Worm (Caenorhabditis elegans) whole organism, dauer: ENCODE results near the gene Y38F2AR.3.

Source experiments
- unc-62 ChIP-seq: sonication (generic microtip); optimal IDR thresholded peaks from 2 replicates; lab custom pipeline; 2017; ENCODE audit warnings: missing biosample characterization, missing genetic modification reagents, missing genetic modification characterization

Y38F2AR.3 gene

DNA sequence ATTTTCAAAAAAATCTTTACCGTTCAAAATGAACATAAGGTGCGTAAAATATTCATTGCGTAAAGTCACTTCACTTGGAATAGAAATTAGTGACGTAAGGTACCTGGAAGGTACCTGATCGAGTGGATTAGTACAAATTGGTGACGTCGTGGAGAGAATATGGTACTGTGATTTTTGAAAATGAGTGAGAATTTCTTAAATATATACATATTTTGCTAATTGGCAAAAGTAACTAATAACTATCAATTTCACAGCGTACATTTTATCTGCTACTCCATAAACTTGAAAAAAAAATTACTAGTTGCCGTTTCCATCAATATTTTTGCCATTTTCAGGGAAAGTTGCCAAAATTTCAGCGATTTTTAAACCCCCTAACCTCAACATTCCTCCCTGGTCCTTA, 32.9 kb downstream of the Y38F2AR.3 start:
- TF ChIP-seq unc-62 (GFP tag; lab: Kevin White, UChicago): no peak

DNA sequence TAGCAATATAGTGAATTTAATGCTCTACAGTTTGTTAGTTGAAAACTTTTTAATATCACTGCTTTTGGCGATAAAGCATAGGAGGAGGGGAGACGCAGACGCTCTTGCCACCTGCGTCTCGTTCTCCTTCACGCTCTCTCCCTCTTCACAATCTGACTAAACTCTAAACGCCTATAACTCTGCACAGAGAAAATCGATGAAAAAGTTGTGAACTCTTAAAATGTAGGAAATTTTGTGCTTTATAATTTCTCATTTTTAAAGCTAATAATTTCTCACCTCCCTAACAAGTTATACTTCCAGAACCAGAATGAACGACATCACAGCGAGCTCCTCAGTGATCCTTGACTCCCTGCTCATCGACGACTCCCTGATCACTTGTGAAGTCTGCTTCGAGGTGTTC, 48.9 kb downstream of the Y38F2AR.3 start, which contains the start of gene C45G7.4:
C45G7.4 (plus strand) TSS at position 301 of the 400 bp plus-strand sequence.
- TF ChIP-seq unc-62 (GFP tag; lab: Kevin White, UChicago): no peak

DNA sequence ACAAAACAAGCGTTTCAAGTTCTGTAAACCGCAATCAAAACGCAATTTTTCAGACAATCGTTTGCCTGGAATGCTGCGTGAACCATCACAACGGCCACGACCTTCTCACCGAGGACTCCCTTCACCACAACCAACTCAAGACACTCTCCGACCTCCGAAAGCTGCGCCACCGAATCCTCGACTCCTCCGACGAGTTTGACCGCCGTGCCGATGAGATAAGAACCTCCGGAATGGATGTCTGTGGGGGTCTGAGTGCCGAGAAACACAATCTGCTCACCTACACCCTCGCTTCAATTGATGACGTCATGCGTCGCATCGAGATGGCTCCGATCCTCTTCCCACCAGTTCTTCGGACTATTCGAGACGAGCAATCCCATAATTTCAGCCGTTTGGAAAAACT, 50.6 kb downstream of the Y38F2AR.3 start:
- no peak for TF ChIP-seq unc-62 (GFP tag; lab: Kevin White, UChicago)
